Fruit fly (Drosophila melanogaster): Measurements from ENCODE around the gene eag.

eag gene

DNA sequence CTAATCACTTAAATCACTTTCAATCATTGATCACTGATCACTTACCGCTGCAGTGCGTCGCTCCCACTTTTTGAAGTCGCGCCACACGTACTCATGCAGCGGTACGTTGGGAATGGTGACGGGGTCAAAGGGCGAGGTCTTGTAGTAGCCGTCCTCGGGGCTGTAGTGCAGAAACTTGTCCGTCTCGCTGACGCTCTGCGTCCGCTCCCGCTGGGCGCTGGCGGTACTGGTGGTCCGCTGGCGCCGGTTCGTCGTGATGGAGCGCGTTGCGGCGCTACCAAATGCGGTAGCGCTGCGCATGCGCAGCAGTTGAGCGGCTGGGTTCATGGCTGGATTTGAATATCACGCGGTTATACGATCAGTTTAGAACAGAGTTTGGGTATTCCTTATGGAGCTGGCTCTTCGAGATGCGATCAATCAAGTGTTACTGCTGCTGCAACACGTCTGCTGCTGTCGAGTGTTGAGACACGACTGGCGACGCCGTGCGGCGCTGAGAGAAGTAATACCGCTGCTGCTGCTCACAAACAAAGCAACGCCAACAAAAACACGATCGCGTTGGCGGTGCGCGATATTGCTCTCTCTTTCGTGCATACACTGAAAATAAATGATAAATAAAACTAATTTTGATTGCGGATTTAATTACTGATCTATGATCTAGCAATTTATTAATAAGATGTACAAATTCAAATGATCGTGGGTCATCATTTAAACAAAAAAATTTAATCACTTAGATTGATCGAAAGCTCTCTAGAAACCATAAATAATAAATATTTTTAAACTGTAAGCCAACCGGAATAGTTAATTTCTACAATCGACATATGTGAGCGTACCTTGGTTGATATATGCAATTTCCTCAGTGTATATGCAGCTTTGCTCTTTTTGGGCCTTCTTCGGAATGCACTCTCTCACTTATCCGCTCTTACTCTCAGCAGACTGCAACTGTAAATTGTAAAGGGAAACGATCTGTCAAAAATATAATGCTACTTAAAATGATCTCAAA lies 4.7 kb upstream of the eag start (continued):
- TF ChIP-seq CG7556 (GFP tag; optimal IDR thresholded peaks at IDR 0.05) (peak; percentile 96), Poxn (GFP tag; IDR thresholded peaks at IDR 0.05) (no peak), CG8388 (GFP tag; optimal IDR thresholded peaks at IDR 0.05) (peak; percentile 95), Scr (GFP tag; IDR thresholded peaks at IDR 0.05; ENCODE audit: partially characterized antibody) (0 out of 2 replicates have a peak, but pooled peaks have one; percentile 16), CG7963 (GFP tag; IDR thresholded peaks at IDR 0.05; ENCODE audit: partially characterized antibody) (0 out of 3 replicates have a peak, but pooled peaks have one; percentile 24), Adf1 (GFP tag; IDR thresholded peaks at IDR 0.05) (peak; percentile 68), HLH4C (GFP tag; IDR thresholded peaks at IDR 0.05; ENCODE audit: partially characterized antibody) (peak; percentile 35; the same call in 1 of the 3 replicates), CG14667 (GFP tag; IDR thresholded peaks at IDR 0.05) (peak; percentile 83), grau (tag; optimal IDR thresholded peaks at IDR 0.05) (peak; percentile 95), az2 (GFP tag; optimal IDR thresholded peaks at IDR 0.05) (peak; percentile 94), Trl (optimal IDR thresholded peaks at IDR 0.05) (peak; percentile 2 to 55), Trl (GFP tag; optimal IDR thresholded peaks at IDR 0.05) (peak; percentile 85), vvl (GFP tag; IDR thresholded peaks at IDR 0.05) (peak; percentile 93), Sry-β (GFP tag; optimal IDR thresholded peaks at IDR 0.05) (peak; percentile 73), Tbp (GFP tag; optimal IDR thresholded peaks at IDR 0.05) (no peak), hbn (GFP tag; IDR thresholded peaks at IDR 0.05; ENCODE audit: partially characterized antibody) (no peak), mld (GFP tag; IDR thresholded peaks at IDR 0.05; ENCODE audit: partially characterized antibody) (no peak), psq (GFP tag; optimal IDR thresholded peaks at IDR 0.05) (peak; percentile 62), nerfin-1 (tag; optimal IDR thresholded peaks at IDR 0.05) (peak; percentile 97), ewg (GFP tag; optimal IDR thresholded peaks at IDR 0.05) (peak; percentile 90), CG12659 (GFP tag; optimal IDR thresholded peaks at IDR 0.05) (peak; percentile 94), danr (GFP tag; IDR thresholded peaks at IDR 0.05) (peak; percentile 67), CG8089 (GFP tag; optimal IDR thresholded peaks at IDR 0.05) (peak; percentile 76), CG2120 (GFP tag; optimal IDR thresholded peaks at IDR 0.05) (peak; percentile 73), CG1529 (GFP tag; optimal IDR thresholded peaks at IDR 0.05) (peak; percentile 97), kay (GFP tag; optimal IDR thresholded peaks at IDR 0.05) (peak; percentile 77), CG12104 (GFP tag; optimal IDR thresholded peaks at IDR 0.05) (peak; percentile 90), CG1603 (tag; optimal IDR thresholded peaks at IDR 0.05) (peak; percentile 75), CG15514 (GFP tag; optimal IDR thresholded peaks at IDR 0.05) (peak; percentile 53), cg (GFP tag; optimal IDR thresholded peaks at IDR 0.05) (no peak), CG2116 (GFP tag; optimal IDR thresholded peaks at IDR 0.05) (peak; percentile 72), kah (GFP tag; optimal IDR thresholded peaks at IDR 0.05) (peak; percentile 87), dati (GFP tag; IDR thresholded peaks at IDR 0.05) (peak; percentile 19; the same call in 1 of the 2 replicates), emc (GFP tag; optimal IDR thresholded peaks at IDR 0.05) (no peak), CG31388 (GFP tag; optimal IDR thresholded peaks at IDR 0.05) (peak; percentile 48), CG17612 (GFP tag; IDR thresholded peaks at IDR 0.05) (peak; percentile 68; the same call in 1 of the 2 replicates), Side (GFP tag; optimal IDR thresholded peaks at IDR 0.05) (peak; percentile 74), ase (GFP tag; IDR thresholded peaks at IDR 0.05) (peak; percentile 74; the same call in 2 of the 3 replicates), CG10209 (GFP tag; optimal IDR thresholded peaks at IDR 0.05) (peak; percentile 94), TFAM (GFP tag; optimal IDR thresholded peaks at IDR 0.05) (peak; percentile 82), Lim3 (GFP tag; IDR thresholded peaks at IDR 0.05) (peak; percentile 74), CG1233 (GFP tag; optimal IDR thresholded peaks at IDR 0.05) (peak; percentile 92), Blimp-1 (GFP tag; optimal IDR thresholded peaks at IDR 0.05) (peak; percentile 92), dimm (GFP tag; IDR thresholded peaks at IDR 0.05) (peak; percentile 70), CG18476 (GFP tag; optimal IDR thresholded peaks at IDR 0.05) (peak; percentile 93), sob (GFP tag; IDR thresholded peaks at IDR 0.05) (peak; percentile 84), CG32772 (GFP tag; IDR thresholded peaks at IDR 0.05) (peak; percentile 90), slbo (GFP tag; IDR thresholded peaks at IDR 0.05) (peak; percentile 72)
